Fruit fly (Drosophila melanogaster) whole organism, prepupa: ENCODE data around the gene CG31463.
A peak's percentile ranks its signal among the peaks of the same experiment; 100 is the strongest.

Source experiments
- CG15336 ChIP-seq: fragments of 200-800 bp; sonication (Bioruptor generic); IDR thresholded peaks from 2 replicates; pipeline ENCODE4 v1.3.6; 2022; ENCODE audit warnings: missing biosample characterization, missing genetic modification characterization
- CG1621 ChIP-seq: fragments of 200-800 bp; sonication (Bioruptor generic); optimal IDR thresholded peaks from 3 replicates; lab custom pipeline; 2018; ENCODE audit warnings: missing biosample characterization, mild to moderate bottlenecking, missing genetic modification characterization
- CG16779 ChIP-seq: fragments of 200-800 bp; sonication (Bioruptor generic); optimal IDR thresholded peaks from 3 replicates; lab custom pipeline; 2017; ENCODE audit warnings: missing biosample characterization, mild to moderate bottlenecking, missing genetic modification characterization
- CG3032 ChIP-seq: fragments of 200-800 bp; optimal IDR thresholded peaks from 2 replicates; lab custom pipeline; 2019; ENCODE audit warnings: missing biosample characterization, mild to moderate bottlenecking, missing genetic modification characterization, moderate library complexity
- CG31627 ChIP-seq: fragments of 200-800 bp; sonication (Bioruptor generic); optimal IDR thresholded peaks from 3 replicates; lab custom pipeline; 2016; ENCODE audit warnings: missing biosample characterization, missing genetic modification characterization
- CG6163 ChIP-seq: fragments of 200-800 bp; sonication (Bioruptor generic); IDR thresholded peaks from 3 replicates; pipeline ENCODE4 v1.3.6; 2022; ENCODE audit warnings: missing biosample characterization, missing genetic modification characterization
- CG6276 ChIP-seq: fragments of 200-800 bp; sonication (Bioruptor generic); optimal IDR thresholded peaks from 2 replicates; lab custom pipeline; 2017; ENCODE audit warnings: missing biosample characterization, mild to moderate bottlenecking, missing genetic modification characterization
- CG6792 ChIP-seq: fragments of 200-800 bp; sonication (Bioruptor generic); optimal IDR thresholded peaks from 3 replicates; lab custom pipeline; 2016; ENCODE audit warnings: missing biosample characterization, missing genetic modification characterization
- CG8119 ChIP-seq: fragments of 200-800 bp; sonication (Bioruptor generic); IDR thresholded peaks from 3 replicates; pipeline ENCODE4 v1.3.6; 2022; ENCODE audit warnings: missing biosample characterization, missing genetic modification characterization
- CG8632 ChIP-seq: fragments of 200-800 bp; sonication (Bioruptor generic); optimal IDR thresholded peaks from 3 replicates; lab custom pipeline; 2016; ENCODE audit warnings: missing biosample characterization, missing genetic modification characterization
- CG9139 ChIP-seq: fragments of 200-800 bp; sonication (Bioruptor generic); optimal IDR thresholded peaks from 3 replicates; lab custom pipeline; 2017; ENCODE audit warnings: missing biosample characterization, mild to moderate bottlenecking, missing genetic modification characterization
- Eip78C ChIP-seq: fragments of 200-800 bp; sonication (Bioruptor generic); peaks from one replicate; lab custom pipeline; 2016; ENCODE audit warnings: missing biosample characterization, missing genetic modification characterization
- Ets96B ChIP-seq: fragments of 200-800 bp; optimal IDR thresholded peaks from 2 replicates; lab custom pipeline; 2019; ENCODE audit warnings: missing biosample characterization, mild to moderate bottlenecking, missing genetic modification characterization, moderate library complexity
- Hr38 ChIP-seq: sonication (Bioruptor generic); optimal IDR thresholded peaks from 2 replicates; lab custom pipeline; 2016; ENCODE audit warnings: missing biosample characterization, missing genetic modification characterization
- Hr4 ChIP-seq: fragments of 200-800 bp; sonication (Bioruptor generic); optimal IDR thresholded peaks from 3 replicates; lab custom pipeline; 2016; ENCODE audit warnings: missing biosample characterization, missing genetic modification characterization
- Met ChIP-seq: fragments of 200-800 bp; sonication (Bioruptor generic); optimal IDR thresholded peaks from 3 replicates; lab custom pipeline; 2016; ENCODE audit warnings: missing biosample characterization, missing genetic modification characterization
- Sox14 ChIP-seq: fragments of 200-800 bp; sonication (Bioruptor generic); optimal IDR thresholded peaks from 3 replicates; lab custom pipeline; 2016; ENCODE audit warnings: missing biosample characterization, missing genetic modification characterization
- acj6 ChIP-seq: fragments of 200-800 bp; sonication (Bioruptor generic); optimal IDR thresholded peaks from 3 replicates; lab custom pipeline; 2016; ENCODE audit warnings: missing biosample characterization, missing genetic modification characterization
- cyc ChIP-seq: fragments of 200-800 bp; sonication (Bioruptor generic); optimal IDR thresholded peaks from 3 replicates; lab custom pipeline; 2016; ENCODE audit warnings: missing biosample characterization, missing genetic modification characterization
- dsx ChIP-seq: fragments of 200-800 bp; optimal IDR thresholded peaks from 3 replicates; lab custom pipeline; 2019; ENCODE audit warnings: missing biosample characterization, mild to moderate bottlenecking, missing genetic modification characterization, moderate library complexity; ENCODE audit not compliant: poor library complexity, severe bottlenecking
- eg ChIP-seq: fragments of 200-800 bp; sonication (Bioruptor generic); IDR thresholded peaks from 3 replicates; pipeline ENCODE4 v1.3.6; 2022; ENCODE audit warnings: missing biosample characterization, missing genetic modification characterization
- esn ChIP-seq: fragments of 200-800 bp; sonication (Bioruptor generic); optimal IDR thresholded peaks from 2 replicates; lab custom pipeline; 2016; ENCODE audit warnings: missing biosample characterization, mild to moderate bottlenecking, missing genetic modification characterization, moderate library complexity
- fd59A ChIP-seq: fragments of 200-800 bp; sonication (Bioruptor generic); optimal IDR thresholded peaks from 2 replicates; lab custom pipeline; 2017; ENCODE audit warnings: missing biosample characterization, mild to moderate bottlenecking, missing genetic modification characterization, missing genetic modification reagents
- fd85E ChIP-seq: fragments of 200-800 bp; sonication (Bioruptor generic); optimal IDR thresholded peaks from 3 replicates; lab custom pipeline; 2016; ENCODE audit warnings: missing biosample characterization, missing genetic modification characterization
- fkh ChIP-seq: fragments of 200-800 bp; sonication (Bioruptor generic); optimal IDR thresholded peaks from 3 replicates; lab custom pipeline; 2017; ENCODE audit warnings: missing biosample characterization, mild to moderate bottlenecking, missing genetic modification characterization, moderate library complexity
- net ChIP-seq: fragments of 200-800 bp; sonication (Bioruptor generic); optimal IDR thresholded peaks from 3 replicates; lab custom pipeline; 2016; ENCODE audit warnings: missing biosample characterization, missing genetic modification characterization
- pdm3 ChIP-seq: fragments of 200-800 bp; sonication (Bioruptor generic); optimal IDR thresholded peaks from 3 replicates; lab custom pipeline; 2016; ENCODE audit warnings: missing biosample characterization, missing genetic modification characterization
- salr ChIP-seq, 2 experiments: fragments of 200-800 bp; sonication (Bioruptor generic); optimal IDR thresholded peaks; 3 replicates each; lab custom pipeline; 2016 to 2018; ENCODE audit warnings: missing biosample characterization in 2 of 2, missing genetic modification characterization in 2 of 2, mild to moderate bottlenecking in 1 of 2
- spab ChIP-seq: fragments of 200-800 bp; sonication (Bioruptor generic); optimal IDR thresholded peaks from 2 replicates; lab custom pipeline; 2017; ENCODE audit warnings: missing biosample characterization, mild to moderate bottlenecking, missing genetic modification characterization, missing genetic modification reagents
- ss ChIP-seq, 2 experiments: fragments of 200-800 bp; sonication (Bioruptor generic); optimal IDR thresholded peaks; 2 replicates in 1 of 2; 3 replicates in 1 of 2; lab custom pipeline; 2017 to 2018; ENCODE audit warnings: mild to moderate bottlenecking in 2 of 2, missing biosample characterization in 2 of 2, missing genetic modification characterization in 2 of 2, moderate library complexity in 1 of 2
- svp ChIP-seq: fragments of 200-800 bp; sonication (Bioruptor generic); peaks from one replicate; lab custom pipeline; 2016; ENCODE audit warnings: missing biosample characterization, missing genetic modification characterization
- topi ChIP-seq: fragments of 200-800 bp; sonication (Bioruptor generic); optimal IDR thresholded peaks from 3 replicates; lab custom pipeline; 2016; ENCODE audit warnings: missing biosample characterization, missing genetic modification characterization

Gene CG31463

DNA sequence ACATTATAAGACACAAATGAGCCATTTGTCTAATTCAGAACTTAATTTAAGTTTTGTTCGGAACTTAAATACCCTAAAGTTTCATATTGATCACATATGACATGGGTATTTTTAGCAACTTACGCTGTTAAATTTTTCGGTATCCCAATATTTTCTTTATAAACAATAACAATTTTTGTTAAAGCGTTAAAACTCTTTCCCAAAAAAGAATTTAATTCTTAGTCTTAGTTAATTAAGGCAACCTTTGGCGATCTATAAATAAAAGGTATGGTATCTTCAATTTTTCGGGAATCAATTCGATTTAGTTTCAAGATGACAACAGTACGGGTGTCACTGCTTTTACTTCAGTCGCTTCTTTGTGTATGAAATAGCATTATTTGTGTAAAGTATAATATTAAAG, 1.2 kb upstream of the CG31463 start, which contains the start of gene CG31464:
Gene CG31464 (plus strand): TSS at position 301 of the 400 bp plus-strand sequence.
- TF ChIP-seq fd59A (no peak), CG31627 (GFP tag; lab: Kevin White, UChicago) (no peak)

dm6 chr3R:8300928-8301752, 9.0 kb downstream of the CG31463 start, which contains the start of the genes CG9626 and mRpL1:
Gene CG9626 (minus strand): TSS chr3R:8300978.
Gene mRpL1 (plus strand): TSS chr3R:8301440.
- TF ChIP-seq CG16779 (tag; lab: Kevin White, UChicago): no peak

DNA sequence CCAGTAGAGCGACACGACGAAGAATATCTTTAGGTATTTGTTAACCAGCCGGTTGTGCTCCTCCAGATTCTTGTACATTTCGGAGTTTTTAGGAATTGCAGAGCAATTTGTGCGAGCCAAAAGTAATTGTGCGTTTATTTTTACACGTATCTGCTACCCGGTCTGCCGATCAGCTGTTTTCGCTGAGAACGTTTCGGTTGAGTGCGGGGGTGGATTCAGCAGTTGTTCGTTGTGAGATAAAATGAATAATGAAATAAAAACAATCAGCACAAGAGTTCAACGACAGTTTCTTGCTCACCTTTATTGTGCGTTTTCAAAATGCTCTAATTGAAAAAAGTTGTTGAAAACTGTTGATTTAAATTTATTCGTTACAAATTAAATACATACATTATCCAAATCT, 11.7 kb downstream of the CG31463 start, which contains the start of gene nac:
Gene nac (minus strand): TSS at position 176 of the 400 bp plus-strand sequence.
- TF ChIP-seq CG9139 (GFP tag; lab: Kevin White, UChicago) (no peak), CG8632 (GFP tag; lab: Kevin White, UChicago) (no peak), eg (no peak), CG3032 (tag; lab: Kevin White, UChicago) (peak; percentile 17), dsx (GFP tag; lab: Kevin White, UChicago) (no peak), cyc (GFP tag; lab: Kevin White, UChicago) (no peak), esn (GFP tag; lab: Kevin White, UChicago) (peak; percentile 9), svp (no peak), ss (GFP tag; optimal IDR thresholded peaks at IDR 0.05; lab: Kevin White, UChicago) (no peak), CG6276 (GFP tag; lab: Kevin White, UChicago) (no peak), Ets96B (tag; lab: Kevin White, UChicago) (no peak), CG1621 (tag; lab: Kevin White, UChicago) (no peak), net (GFP tag; lab: Kevin White, UChicago) (no peak), Hr4 (GFP tag; lab: Kevin White, UChicago) (no peak), salr (GFP tag; optimal IDR thresholded peaks at IDR 0.05; lab: Kevin White, UChicago) (no peak), CG6792 (no peak), CG15336 (GFP tag; lab: Robert Waterston, UW) (0 out of 2 replicates have a peak, but pooled peaks have one; percentile 12), Met (GFP tag; lab: Kevin White, UChicago) (no peak), fd85E (GFP tag; lab: Kevin White, UChicago) (no peak), Hr38 (GFP tag; lab: Kevin White, UChicago) (no peak), pdm3 (no peak)

DNA sequence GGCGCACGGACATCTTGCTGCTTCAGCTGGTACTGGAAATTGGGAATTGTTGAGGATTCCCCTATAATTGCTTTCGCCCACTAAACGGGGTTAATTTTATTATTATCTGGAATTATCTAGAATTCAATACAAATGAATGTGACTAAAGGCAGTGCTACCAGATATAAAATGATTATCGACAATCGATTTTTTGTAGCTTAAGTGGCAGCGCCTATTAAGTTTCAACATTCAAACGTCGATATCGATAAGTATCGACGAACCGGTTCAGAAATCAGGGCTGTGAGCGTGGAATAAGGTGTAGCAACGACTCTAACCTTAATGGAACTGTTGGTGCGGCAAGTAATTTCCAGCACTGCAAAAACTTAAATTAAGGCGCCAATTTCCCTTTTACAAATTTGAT, 13.0 kb downstream of the CG31463 start, which contains the start of gene Sgt1:
Gene Sgt1 (minus strand): TSS at position 165 of the 400 bp plus-strand sequence.
- TF ChIP-seq CG3032 (tag; lab: Kevin White, UChicago) (peak; percentile 17), CG8119 (GFP tag; lab: Robert Waterston, UW) (no peak), Hr4 (GFP tag; lab: Kevin White, UChicago) (no peak), CG1621 (tag; lab: Kevin White, UChicago) (no peak), CG9139 (GFP tag; lab: Kevin White, UChicago) (no peak), cyc (GFP tag; lab: Kevin White, UChicago) (peak; percentile 31), CG6163 (GFP tag; lab: Robert Waterston, UW) (no peak), topi (peak; percentile 21), Sox14 (GFP tag; lab: Kevin White, UChicago) (no peak)

dm6 chr3R:8306188-8306926, 14.2 kb downstream of the CG31463 start:
- TF ChIP-seq acj6 (GFP tag; lab: Kevin White, UChicago) (no peak), spab (no peak), Eip78C (GFP tag; lab: Kevin White, UChicago) (peak; percentile 49), fkh (GFP tag; lab: Kevin White, UChicago) (peak; percentile 59)
